Fruit fly (Drosophila melanogaster): ENCODE measurements around the gene hiro.

hiro gene

DNA sequence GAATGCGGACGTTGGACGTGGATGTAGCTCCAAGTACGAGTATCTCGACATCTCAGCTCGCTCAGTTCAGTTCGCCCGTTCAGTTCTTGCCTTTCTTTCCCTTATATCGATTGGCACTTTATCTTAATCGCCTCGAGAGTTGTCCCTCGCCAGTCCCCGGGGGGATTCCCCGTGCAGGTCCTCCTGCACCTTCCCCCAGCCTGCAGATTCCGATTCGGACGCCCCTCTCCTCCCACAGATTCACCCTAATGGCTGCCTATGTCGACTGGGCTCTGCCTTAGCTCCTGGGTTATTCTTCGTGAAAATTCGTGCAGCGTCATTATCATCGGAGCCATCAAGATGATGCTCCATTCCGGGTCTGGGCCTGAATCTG, 9.3 kb upstream of the hiro start:
- TF ChIP-seq pan (optimal IDR thresholded peaks at IDR 0.05): no peak
- TF ChIP-seq Dll (optimal IDR thresholded peaks at IDR 0.05): no peak
- TF ChIP-seq usp (GFP tag; optimal IDR thresholded peaks at IDR 0.05): no peak
- TF ChIP-seq EcR (GFP tag; optimal IDR thresholded peaks at IDR 0.05): no peak
- TF ChIP-seq psq (optimal IDR thresholded peaks at IDR 0.05): no peak
- TF ChIP-seq CG8478 (optimal IDR thresholded peaks at IDR 0.05): no peak

DNA sequence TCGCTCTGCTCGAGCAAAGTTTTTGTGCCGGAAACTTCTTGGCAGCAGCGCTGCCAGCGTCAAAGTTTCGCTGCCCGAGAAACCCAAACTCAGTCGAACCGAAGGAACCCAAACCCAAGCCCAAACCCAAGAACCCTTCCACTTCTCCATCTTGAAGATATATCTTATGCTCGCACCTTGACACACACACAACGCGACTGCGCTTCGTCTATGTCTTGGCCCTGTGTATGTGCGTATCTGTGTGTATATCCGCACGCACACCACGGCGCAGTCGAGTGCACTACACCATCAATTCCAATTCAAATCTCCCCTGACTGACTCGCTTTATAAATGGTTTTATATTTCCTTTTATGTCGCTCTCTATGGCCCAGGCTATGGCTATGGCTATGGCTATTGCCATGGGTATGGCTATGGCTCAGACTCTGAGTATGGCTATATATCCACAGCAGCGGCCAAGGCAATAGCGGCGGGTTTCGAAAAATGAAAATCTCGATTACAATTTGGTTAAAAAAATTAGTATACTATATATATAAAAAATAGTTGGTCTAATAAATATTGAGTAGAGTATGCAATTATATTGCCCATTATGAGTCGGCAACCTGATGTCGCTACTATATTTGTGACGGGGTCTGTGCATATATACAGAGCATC, 8.8 kb upstream of the hiro start:
- TF ChIP-seq EcR (GFP tag; optimal IDR thresholded peaks at IDR 0.05): no peak
- no peak for TF ChIP-seq usp (GFP tag; optimal IDR thresholded peaks at IDR 0.05)
- no peak for TF ChIP-seq Dll (optimal IDR thresholded peaks at IDR 0.05)
- TF ChIP-seq CG8478 (optimal IDR thresholded peaks at IDR 0.05): no peak
- no peak for TF ChIP-seq pan (optimal IDR thresholded peaks at IDR 0.05)

DNA sequence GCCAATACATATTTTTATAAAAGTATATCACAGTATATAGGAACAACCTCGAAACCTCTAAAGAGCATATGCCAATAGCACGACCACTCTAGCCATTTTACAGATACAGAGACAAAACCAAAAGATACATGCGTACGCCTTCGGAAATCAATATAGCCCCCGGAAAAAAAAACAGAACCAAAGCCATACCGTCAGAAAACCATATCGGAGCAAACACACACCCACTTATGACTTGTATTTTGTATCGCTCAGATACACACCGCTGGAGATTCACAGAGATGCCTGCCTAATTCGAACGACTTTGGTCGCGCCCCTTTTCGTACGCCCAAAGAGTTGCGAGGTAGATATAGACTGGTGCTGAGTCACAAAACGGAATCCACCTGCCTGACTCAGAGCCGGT, 7.8 kb upstream of the hiro start:
- TF ChIP-seq psq (optimal IDR thresholded peaks at IDR 0.05) (no peak), EcR (GFP tag; optimal IDR thresholded peaks at IDR 0.05) (no peak), Dll (optimal IDR thresholded peaks at IDR 0.05) (no peak), pan (optimal IDR thresholded peaks at IDR 0.05) (no peak), usp (GFP tag; optimal IDR thresholded peaks at IDR 0.05) (no peak), CG8478 (optimal IDR thresholded peaks at IDR 0.05) (no peak)

DNA sequence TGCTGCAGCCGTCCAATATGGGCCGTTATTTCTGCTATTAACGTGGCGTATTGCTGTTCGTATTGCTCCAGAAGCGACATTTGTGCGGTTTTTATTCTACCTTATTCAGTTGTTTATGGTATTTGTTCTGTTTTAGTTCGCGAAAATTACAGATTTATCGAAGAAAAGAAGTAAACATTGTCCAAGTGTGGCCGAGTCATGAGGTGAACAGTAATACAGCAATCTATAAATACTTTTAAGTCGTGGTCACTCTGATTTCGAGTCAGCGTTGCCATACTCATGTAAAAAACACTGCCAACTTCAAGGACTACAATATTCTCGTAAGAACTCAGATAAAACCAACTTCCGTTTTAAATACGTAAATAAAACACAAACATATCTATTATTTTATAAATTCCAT, 4.9 kb upstream of the hiro start, which contains the start of gene Vti1a:
Gene Vti1a (minus strand): TSS at position 221 of the 400 bp plus-strand sequence.
- TF ChIP-seq pan (optimal IDR thresholded peaks at IDR 0.05) (no peak), CG8478 (optimal IDR thresholded peaks at IDR 0.05) (no peak), psq (optimal IDR thresholded peaks at IDR 0.05) (no peak)

DNA sequence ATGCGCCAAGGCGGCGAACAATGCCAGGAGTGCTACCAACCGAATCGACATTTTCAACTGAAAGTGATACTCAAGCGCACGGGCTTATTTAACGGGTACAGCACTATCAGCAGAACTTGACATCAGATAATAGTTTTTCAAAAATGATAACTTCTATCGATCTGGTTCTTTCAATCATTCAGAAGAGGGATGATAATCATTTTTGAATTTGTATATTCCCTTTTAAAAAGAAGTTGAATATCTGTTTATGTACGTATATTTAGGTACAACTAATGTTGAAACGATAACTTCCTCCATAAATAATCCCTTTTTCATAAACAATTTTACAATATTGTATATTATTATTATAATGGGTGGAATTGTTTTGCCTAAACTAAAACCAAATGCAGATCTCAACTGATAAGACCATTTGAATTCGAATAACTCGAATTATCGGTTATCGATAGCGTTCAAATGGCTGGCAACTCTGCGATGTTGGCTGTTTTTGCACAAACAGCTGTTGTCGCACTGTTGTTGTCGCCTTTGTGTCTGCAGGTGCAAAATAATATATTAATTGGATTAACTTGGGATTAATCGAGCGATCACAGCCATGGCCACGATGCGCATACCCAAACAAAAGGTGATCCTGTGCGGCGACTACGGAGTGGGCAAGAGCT, 2.4 kb upstream of the hiro start, which contains the start of the genes CG32483 and RabX6:
Gene CG32483 (minus strand): TSS at position 51 of the 656 bp plus-strand sequence.
Gene RabX6 (plus strand): TSS at position 487 of the 656 bp plus-strand sequence.
- TF ChIP-seq Dll (optimal IDR thresholded peaks at IDR 0.05): no peak

DNA sequence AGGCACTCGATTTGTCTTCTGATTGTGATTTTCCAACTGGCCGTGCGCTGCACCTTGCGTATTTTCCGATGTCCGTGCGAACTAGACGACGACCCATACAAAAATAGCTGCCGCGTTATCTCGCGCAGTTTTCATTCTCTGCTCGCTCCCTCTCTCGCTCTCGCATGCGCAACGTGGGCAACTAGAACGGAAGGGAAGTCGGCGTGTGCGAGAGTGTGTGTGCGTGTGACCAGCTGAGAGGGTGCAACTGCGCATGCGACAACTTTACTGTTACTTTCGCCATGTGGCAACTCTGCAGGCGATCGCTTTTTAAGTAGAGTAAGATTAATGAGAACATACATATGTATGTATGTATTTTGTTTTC, 2.3 kb downstream of the hiro start, which contains the start of gene ebd1:
Gene ebd1 (minus strand): TSS at position 109 of the 364 bp plus-strand sequence.
- peak; percentile 26 for TF ChIP-seq Dll (optimal IDR thresholded peaks at IDR 0.05)
- TF ChIP-seq CG8478 (optimal IDR thresholded peaks at IDR 0.05): no peak

DNA sequence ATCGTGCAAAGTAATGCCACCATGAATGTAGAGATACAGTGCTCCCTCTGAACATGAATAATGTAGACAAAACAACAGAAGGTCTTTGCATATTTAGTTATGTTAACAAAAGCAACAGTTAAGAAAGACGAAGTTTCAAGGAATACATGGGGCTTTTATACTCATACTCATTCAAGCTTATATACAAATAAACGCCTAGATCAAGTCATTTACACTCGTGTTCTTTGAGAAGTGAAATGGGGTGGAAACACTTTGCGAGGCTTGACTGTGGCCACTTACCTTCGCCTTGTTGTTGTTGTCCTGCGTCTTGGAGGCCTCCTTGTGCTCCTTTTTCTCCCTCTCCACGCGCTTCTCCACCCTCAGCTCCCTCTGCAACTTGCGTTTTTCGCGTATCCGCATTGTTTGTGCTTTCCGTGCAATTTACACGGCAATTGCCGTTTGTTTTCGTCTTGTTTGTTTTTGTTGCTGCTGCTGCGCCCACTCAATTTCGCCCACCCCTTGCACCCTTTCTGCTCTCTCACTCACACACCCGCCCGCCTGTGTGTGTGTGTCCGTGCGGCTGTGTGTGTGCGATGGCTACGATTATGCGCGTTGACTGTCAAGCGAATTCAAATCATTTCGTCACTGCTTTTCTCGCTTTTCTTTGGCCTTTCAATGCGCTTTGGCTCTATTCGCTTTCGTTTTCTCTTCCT, 2.9 kb downstream of the hiro start:
- no peak for TF ChIP-seq psq (optimal IDR thresholded peaks at IDR 0.05)
- no peak for TF ChIP-seq CG8478 (optimal IDR thresholded peaks at IDR 0.05)
- TF ChIP-seq EcR (GFP tag; optimal IDR thresholded peaks at IDR 0.05): no peak
- TF ChIP-seq Dll (optimal IDR thresholded peaks at IDR 0.05): no peak

DNA sequence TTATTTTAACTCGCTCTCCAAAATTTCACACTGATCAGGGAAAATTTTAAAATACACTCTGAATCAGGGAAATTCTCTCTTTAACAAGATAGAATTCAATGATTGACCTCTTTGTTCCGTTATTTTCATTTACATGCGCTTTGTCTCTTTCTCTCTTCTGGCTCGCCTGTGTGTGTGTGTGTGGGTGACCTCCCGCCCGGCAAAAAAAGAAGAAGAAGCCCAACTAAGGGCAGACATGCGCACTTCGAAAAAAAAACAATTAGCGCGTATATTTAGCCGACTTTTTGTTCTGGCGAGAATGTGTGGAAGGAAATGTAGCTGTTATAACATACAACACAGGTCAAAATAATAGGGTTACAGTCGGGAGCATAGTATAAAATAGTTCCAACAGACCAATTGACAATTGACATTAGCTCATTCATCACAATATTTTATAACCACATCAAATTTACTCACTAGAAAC, 5.3 kb downstream of the hiro start, which contains the start of gene CG3386:
Gene CG3386 (minus strand): TSS at position 51 of the 463 bp plus-strand sequence.
- TF ChIP-seq psq (optimal IDR thresholded peaks at IDR 0.05) (no peak), usp (GFP tag; optimal IDR thresholded peaks at IDR 0.05) (no peak), Dll (optimal IDR thresholded peaks at IDR 0.05) (no peak), CG8478 (optimal IDR thresholded peaks at IDR 0.05) (no peak), EcR (GFP tag; optimal IDR thresholded peaks at IDR 0.05) (no peak)

DNA sequence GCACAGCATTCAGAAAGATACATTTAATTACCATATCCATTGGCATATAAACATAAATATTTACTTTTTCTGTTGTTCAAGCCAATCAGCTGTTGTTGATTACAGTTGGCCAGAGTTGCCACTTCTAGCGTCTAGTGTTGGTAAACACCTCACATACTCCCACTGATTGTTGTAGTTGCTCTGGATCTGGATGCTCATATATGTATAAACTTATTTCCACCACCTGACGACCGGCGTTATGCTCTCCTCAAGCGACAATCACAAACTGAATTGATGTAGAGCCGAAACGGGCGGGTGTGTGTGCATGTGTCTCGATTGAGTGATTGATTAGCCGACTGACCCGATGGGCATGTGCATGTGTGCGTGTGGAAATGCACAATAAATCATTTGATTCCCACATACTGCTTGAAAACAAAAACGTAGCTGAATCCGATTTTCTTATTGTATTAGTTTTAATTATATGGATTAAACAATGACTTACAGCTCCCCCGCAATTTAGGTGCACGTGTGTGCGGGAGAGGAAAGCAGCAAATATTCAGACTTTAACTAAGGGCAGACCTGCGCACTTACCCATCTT, 5.9 kb downstream of the hiro start:
- no peak for TF ChIP-seq usp (GFP tag; optimal IDR thresholded peaks at IDR 0.05)
- TF ChIP-seq psq (optimal IDR thresholded peaks at IDR 0.05): no peak
- no peak for TF ChIP-seq Dll (optimal IDR thresholded peaks at IDR 0.05)
- no peak for TF ChIP-seq EcR (GFP tag; optimal IDR thresholded peaks at IDR 0.05)
- TF ChIP-seq pan (optimal IDR thresholded peaks at IDR 0.05): no peak
- TF ChIP-seq CG8478 (optimal IDR thresholded peaks at IDR 0.05): no peak

DNA sequence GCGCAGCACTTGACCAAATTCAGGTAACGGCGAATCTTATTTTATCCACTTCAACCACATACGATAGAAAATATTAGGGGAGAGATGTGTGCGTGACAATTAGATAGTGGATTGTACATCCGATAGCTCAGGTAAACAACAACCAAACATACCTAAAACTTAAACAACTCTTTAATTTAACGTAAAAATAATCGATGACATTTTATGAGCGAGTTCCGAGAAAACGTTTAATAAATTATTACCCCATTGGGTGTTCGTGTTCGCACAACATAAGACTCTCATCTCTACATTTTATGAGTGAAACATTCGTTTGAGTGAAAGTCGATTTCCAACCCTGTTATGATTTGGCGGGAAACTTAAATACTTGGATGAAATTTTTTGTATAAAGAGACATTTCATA, 7.5 kb downstream of the hiro start, which contains the start of gene CG17129:
Gene CG17129 (minus strand): TSS at position 69 of the 400 bp plus-strand sequence.
- no peak for TF ChIP-seq psq (optimal IDR thresholded peaks at IDR 0.05)
- TF ChIP-seq pan (optimal IDR thresholded peaks at IDR 0.05): no peak
- TF ChIP-seq EcR (GFP tag; optimal IDR thresholded peaks at IDR 0.05): no peak
- TF ChIP-seq Dll (optimal IDR thresholded peaks at IDR 0.05): no peak
- no peak for TF ChIP-seq usp (GFP tag; optimal IDR thresholded peaks at IDR 0.05)
- TF ChIP-seq CG8478 (optimal IDR thresholded peaks at IDR 0.05): no peak

DNA sequence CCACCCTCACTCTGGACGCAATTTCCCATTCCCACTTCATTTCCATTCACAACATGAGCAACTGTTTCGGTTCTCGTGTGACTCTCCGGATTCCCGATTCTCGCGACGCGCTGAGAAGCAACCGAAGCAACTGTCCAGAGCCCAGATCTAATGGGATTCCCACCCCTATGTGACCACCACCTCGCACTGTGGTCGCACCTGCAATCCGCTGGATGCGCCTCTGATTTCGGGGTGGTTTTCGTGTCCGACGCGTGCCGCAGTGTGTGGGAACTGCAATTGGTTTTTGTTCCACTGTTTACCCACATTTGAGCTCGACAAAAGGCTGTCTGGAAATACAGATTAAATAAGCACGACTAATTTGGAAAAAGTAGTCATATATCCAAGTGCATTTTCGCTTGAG, 11.9 kb downstream of the hiro start:
- TF ChIP-seq EcR (GFP tag; optimal IDR thresholded peaks at IDR 0.05) (no peak), CG8478 (optimal IDR thresholded peaks at IDR 0.05) (no peak)

DNA sequence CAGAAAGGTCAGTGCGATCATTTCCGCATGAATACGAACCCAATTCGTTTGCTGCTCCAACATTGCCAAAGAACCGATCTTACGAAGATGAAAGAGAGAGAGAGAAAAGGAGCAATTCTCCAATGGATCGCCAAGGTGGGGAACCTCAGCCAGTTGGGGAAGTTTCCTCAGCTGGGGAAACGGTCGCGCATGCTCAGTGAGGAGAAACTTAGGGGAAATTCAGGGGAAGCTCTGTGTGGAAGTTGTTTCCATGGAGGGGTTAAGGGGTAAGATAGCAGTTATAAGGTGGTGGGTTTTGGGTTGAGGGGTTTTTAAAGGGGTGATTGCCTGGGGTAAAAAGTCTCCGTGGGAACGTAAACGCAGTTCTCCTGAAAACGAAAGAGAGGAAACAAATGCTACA, 14.4 kb downstream of the hiro start:
- TF ChIP-seq usp (GFP tag; optimal IDR thresholded peaks at IDR 0.05) (no peak), EcR (GFP tag; optimal IDR thresholded peaks at IDR 0.05) (no peak), psq (optimal IDR thresholded peaks at IDR 0.05) (no peak), CG8478 (optimal IDR thresholded peaks at IDR 0.05) (no peak), Dll (optimal IDR thresholded peaks at IDR 0.05) (no peak), pan (optimal IDR thresholded peaks at IDR 0.05) (no peak)
